Fruit fly (Drosophila melanogaster) whole organism, embryonic: ENCODE measurements around the gene PEK.

Source experiments
- C15 ChIP-seq: fragments of 200-800 bp; sonication (Bioruptor generic); IDR thresholded peaks from 3 replicates; pipeline ENCODE4 v1.3.6; 2022; ENCODE audit warnings: missing biosample characterization, missing genetic modification characterization
- CG10321 ChIP-seq: fragments of 200-800 bp; sonication (Bioruptor generic); IDR thresholded peaks from 2 replicates; pipeline ENCODE4 v1.3.6; 2022; ENCODE audit warnings: missing biosample characterization, missing genetic modification characterization
- CG11504 ChIP-seq: fragments of 200-800 bp; sonication (Bioruptor generic); optimal IDR thresholded peaks from 3 replicates; lab custom pipeline; 2019; ENCODE audit warnings: missing biosample characterization, mild to moderate bottlenecking, missing genetic modification characterization, moderate library complexity
- CG12769 ChIP-seq: fragments of 200-800 bp; sonication (Bioruptor generic); optimal IDR thresholded peaks from 2 replicates; lab custom pipeline; 2019; ENCODE audit warnings: missing biosample characterization, mild to moderate bottlenecking, missing genetic modification characterization, moderate library complexity
- CG13287 ChIP-seq: fragments of 200-800 bp; sonication (Bioruptor generic); IDR thresholded peaks from 2 replicates; pipeline ENCODE4 v1.3.6; 2022; ENCODE audit warnings: missing biosample characterization, missing genetic modification characterization; ENCODE audit not compliant: partially characterized antibody
- CG13775 ChIP-seq: fragments of 200-800 bp; sonication (Bioruptor generic); optimal IDR thresholded peaks from 3 replicates; lab custom pipeline; 2017; ENCODE audit warnings: missing biosample characterization, mild to moderate bottlenecking, missing genetic modification characterization
- CG14014 ChIP-seq: fragments of 200-800 bp; sonication (Bioruptor generic); IDR thresholded peaks from 2 replicates; pipeline ENCODE4 v1.3.6; 2022; ENCODE audit warnings: missing biosample characterization, missing genetic modification characterization
- CG15269 ChIP-seq: fragments of 200-800 bp; sonication (Bioruptor generic); optimal IDR thresholded peaks from 2 replicates; lab custom pipeline; 2018; ENCODE audit warnings: missing biosample characterization, mild to moderate bottlenecking, missing genetic modification characterization, moderate library complexity
- CG15514 ChIP-seq: fragments of 200-800 bp; sonication (Bioruptor generic); optimal IDR thresholded peaks from 3 replicates; lab custom pipeline; 2017; ENCODE audit warnings: missing biosample characterization, missing genetic modification characterization, mild to moderate bottlenecking, moderate library complexity, missing genetic modification reagents
- CG16863 ChIP-seq: fragments of 200-800 bp; sonication (Bioruptor generic); optimal IDR thresholded peaks from 3 replicates; lab custom pipeline; 2016; ENCODE audit warnings: missing biosample characterization, missing genetic modification characterization
- CG17359 ChIP-seq: fragments of 200-800 bp; sonication (Bioruptor generic); optimal IDR thresholded peaks from 3 replicates; lab custom pipeline; 2018; ENCODE audit warnings: missing biosample characterization, mild to moderate bottlenecking, missing genetic modification characterization, moderate library complexity
- CG17385 ChIP-seq: fragments of 200-800 bp; sonication (Bioruptor generic); optimal IDR thresholded peaks from 3 replicates; lab custom pipeline; 2018; ENCODE audit warnings: missing biosample characterization, mild to moderate bottlenecking, missing genetic modification characterization
- CG17829 ChIP-seq: fragments of 200-800 bp; optimal IDR thresholded peaks from 2 replicates; lab custom pipeline; 2019; ENCODE audit warnings: missing biosample characterization, mild to moderate bottlenecking, missing genetic modification characterization, moderate library complexity
- CG18011 ChIP-seq: fragments of 200-800 bp; sonication (Bioruptor generic); optimal IDR thresholded peaks from 2 replicates; lab custom pipeline; 2017; ENCODE audit warnings: missing biosample characterization, missing genetic modification characterization, mild to moderate bottlenecking, moderate library complexity, missing genotype
- CG3281 ChIP-seq: fragments of 200-800 bp; sonication (Bioruptor generic); optimal IDR thresholded peaks from 3 replicates; lab custom pipeline; 2017; ENCODE audit warnings: missing biosample characterization, mild to moderate bottlenecking, missing genetic modification characterization
- CG33557 ChIP-seq: fragments of 200-800 bp; sonication (Bioruptor generic); optimal IDR thresholded peaks from 2 replicates; lab custom pipeline; 2019; ENCODE audit warnings: missing biosample characterization, mild to moderate bottlenecking, missing genetic modification characterization, moderate library complexity
- CG4854 ChIP-seq: fragments of 200-800 bp; sonication (Bioruptor generic); optimal IDR thresholded peaks from 2 replicates; lab custom pipeline; 2016; ENCODE audit warnings: missing biosample characterization, missing genetic modification characterization, inconsistent platforms
- CG5180 ChIP-seq: fragments of 200-800 bp; sonication (Bioruptor generic); optimal IDR thresholded peaks from 3 replicates; lab custom pipeline; 2017; ENCODE audit warnings: missing biosample characterization, missing genetic modification characterization, mild to moderate bottlenecking, moderate library complexity, missing genetic modification reagents
- CG6272 ChIP-seq: fragments of 200-800 bp; sonication (Bioruptor generic); IDR thresholded peaks from 2 replicates; pipeline ENCODE4 v1.3.6; 2022; ENCODE audit warnings: missing biosample characterization, missing genetic modification characterization
- CG7839 ChIP-seq: fragments of 200-800 bp; sonication (Bioruptor generic); optimal IDR thresholded peaks from 3 replicates; lab custom pipeline; 2018; ENCODE audit warnings: missing biosample characterization, mild to moderate bottlenecking, missing genetic modification characterization, moderate library complexity
- CG8388 ChIP-seq: fragments of 200-800 bp; sonication (Bioruptor generic); optimal IDR thresholded peaks from 2 replicates; lab custom pipeline; 2019; ENCODE audit warnings: missing biosample characterization, mild to moderate bottlenecking, missing genetic modification characterization, moderate library complexity
- CHES-1-like ChIP-seq: fragments of 200-800 bp; sonication (Bioruptor generic); optimal IDR thresholded peaks from 2 replicates; lab custom pipeline; 2016; ENCODE audit warnings: missing biosample characterization, missing genetic modification characterization
- CoRest ChIP-seq: fragments of 200-800 bp; sonication (Bioruptor generic); optimal IDR thresholded peaks from 3 replicates; lab custom pipeline; 2018; ENCODE audit warnings: missing biosample characterization, mild to moderate bottlenecking, missing genetic modification characterization, moderate library complexity
- E2f2 ChIP-seq: fragments of 200-800 bp; sonication (Bioruptor generic); IDR thresholded peaks from 2 replicates; pipeline ENCODE4 v1.3.6; 2022; ENCODE audit warnings: missing biosample characterization, missing genetic modification characterization
- Hand ChIP-seq: fragments of 200-800 bp; sonication (Bioruptor generic); optimal IDR thresholded peaks from 2 replicates; lab custom pipeline; 2017; ENCODE audit warnings: mild to moderate bottlenecking, missing biosample characterization, missing genetic modification reagents, missing genetic modification characterization
- HmgZ ChIP-seq: fragments of 200-800 bp; sonication (Bioruptor generic); optimal IDR thresholded peaks from 2 replicates; lab custom pipeline; 2018; ENCODE audit warnings: missing biosample characterization, mild to moderate bottlenecking, missing genetic modification characterization
- Nf-YC ChIP-seq: fragments of 200-800 bp; optimal IDR thresholded peaks from 3 replicates; lab custom pipeline; 2019; ENCODE audit warnings: missing biosample characterization, mild to moderate bottlenecking, missing genetic modification characterization, moderate library complexity
- PHDP ChIP-seq: fragments of 200-800 bp; sonication (Bioruptor generic); optimal IDR thresholded peaks from 3 replicates; lab custom pipeline; 2018; ENCODE audit warnings: missing biosample characterization, mild to moderate bottlenecking, missing genetic modification characterization, moderate library complexity
- Sin3A ChIP-seq: fragments of >200 bp; optimal IDR thresholded peaks from 2 replicates; lab custom pipeline; 2018
- Vsx1 ChIP-seq: fragments of 200-800 bp; sonication (Bioruptor generic); optimal IDR thresholded peaks from 2 replicates; lab custom pipeline; 2017; ENCODE audit warnings: missing biosample characterization, mild to moderate bottlenecking, missing genetic modification characterization, missing genetic modification reagents
- Xbp1 ChIP-seq: fragments of 200-800 bp; sonication (Bioruptor generic); optimal IDR thresholded peaks from 3 replicates; lab custom pipeline; 2016; ENCODE audit warnings: missing biosample characterization, mild to moderate bottlenecking, missing genetic modification characterization
- ap ChIP-seq: fragments of 200-800 bp; sonication (Bioruptor generic); IDR thresholded peaks from 2 replicates; pipeline ENCODE4 v1.3.6; 2022; ENCODE audit warnings: missing biosample characterization, missing genetic modification characterization
- cg ChIP-seq: fragments of 200-800 bp; sonication (Bioruptor generic); optimal IDR thresholded peaks from 3 replicates; lab custom pipeline; 2019; ENCODE audit warnings: missing biosample characterization, mild to moderate bottlenecking, missing genetic modification characterization, moderate library complexity
- chinmo ChIP-seq: fragments of 200-800 bp; sonication (Bioruptor generic); IDR thresholded peaks from 4 replicates; pipeline ENCODE4 v1.3.6; 2022; ENCODE audit warnings: missing biosample characterization, missing genetic modification characterization; ENCODE audit not compliant: partially characterized antibody
- crp ChIP-seq, 2 experiments: fragments of 200-800 bp; sonication (Bioruptor generic); optimal IDR thresholded peaks; 2 replicates in 1 of 2; 3 replicates in 1 of 2; lab custom pipeline; 2017; ENCODE audit warnings: missing biosample characterization in 2 of 2, missing genetic modification characterization in 2 of 2, mild to moderate bottlenecking in 1 of 2, moderate library complexity in 1 of 2
- dm ChIP-seq: fragments of 200-800 bp; sonication (Bioruptor generic); optimal IDR thresholded peaks from 3 replicates; lab custom pipeline; 2016; ENCODE audit warnings: missing biosample characterization, missing genetic modification characterization
- eyg ChIP-seq: fragments of 200-800 bp; sonication (Bioruptor generic); optimal IDR thresholded peaks from 3 replicates; lab custom pipeline; 2016; ENCODE audit warnings: missing biosample characterization, missing genetic modification characterization
- fd3F ChIP-seq: fragments of 200-800 bp; sonication (Bioruptor generic); optimal IDR thresholded peaks from 2 replicates; lab custom pipeline; 2018; ENCODE audit warnings: missing biosample characterization, mild to moderate bottlenecking, missing genetic modification characterization, moderate library complexity
- fd64A ChIP-seq: fragments of 200-800 bp; sonication (Bioruptor generic); optimal IDR thresholded peaks from 3 replicates; lab custom pipeline; 2018; ENCODE audit warnings: missing biosample characterization, mild to moderate bottlenecking, missing genetic modification characterization
- ken ChIP-seq: fragments of 200-800 bp; sonication (Bioruptor generic); IDR thresholded peaks from 3 replicates; pipeline ENCODE4 v1.3.6; 2022; ENCODE audit warnings: missing biosample characterization, missing genetic modification characterization
- mam ChIP-seq: fragments of 200-800 bp; sonication (Bioruptor generic); optimal IDR thresholded peaks from 3 replicates; lab custom pipeline; 2016; ENCODE audit warnings: missing biosample characterization, missing genetic modification characterization
- p53 ChIP-seq: fragments of 200-800 bp; sonication (Bioruptor generic); optimal IDR thresholded peaks from 2 replicates; lab custom pipeline; 2016; ENCODE audit warnings: missing biosample characterization, missing genetic modification characterization
- pzg ChIP-seq: fragments of 200-800 bp; sonication (Bioruptor generic); optimal IDR thresholded peaks from 3 replicates; lab custom pipeline; 2018; ENCODE audit warnings: missing biosample characterization, mild to moderate bottlenecking, missing genetic modification characterization, moderate library complexity
- sna ChIP-seq: fragments of 200-800 bp; sonication (Bioruptor generic); IDR thresholded peaks from 2 replicates; pipeline ENCODE4 v1.3.6; 2022; ENCODE audit warnings: missing biosample characterization, missing genetic modification characterization; ENCODE audit not compliant: partially characterized antibody
- tio ChIP-seq: fragments of 200-800 bp; sonication (Bioruptor generic); optimal IDR thresholded peaks from 2 replicates; lab custom pipeline; 2017; ENCODE audit warnings: missing biosample characterization, missing genetic modification characterization, inconsistent platforms
- tna ChIP-seq: fragments of 200-800 bp; sonication (Bioruptor generic); IDR thresholded peaks from 2 replicates; pipeline ENCODE4 v1.3.6; 2022; ENCODE audit warnings: missing biosample characterization, missing genetic modification characterization; ENCODE audit not compliant: partially characterized antibody
- ttk ChIP-seq: fragments of 200-800 bp; sonication (Bioruptor generic); IDR thresholded peaks from 2 replicates; pipeline ENCODE4 v2.1.2; 2022; ENCODE audit warnings: missing biosample characterization, missing genetic modification characterization
- tup ChIP-seq: fragments of 200-800 bp; sonication (Bioruptor generic); optimal IDR thresholded peaks from 2 replicates; lab custom pipeline; 2016; ENCODE audit warnings: missing biosample characterization, mild to moderate bottlenecking, missing genetic modification characterization, moderate library complexity
- unc-4 ChIP-seq: fragments of 200-800 bp; sonication (Bioruptor generic); IDR thresholded peaks from 2 replicates; pipeline ENCODE4 v1.3.6; 2022; ENCODE audit warnings: missing biosample characterization, missing genetic modification characterization; ENCODE audit not compliant: partially characterized antibody
- zf30C ChIP-seq: fragments of 200-800 bp; sonication (Bioruptor generic); optimal IDR thresholded peaks from 3 replicates; lab custom pipeline; 2018; ENCODE audit warnings: missing biosample characterization, mild to moderate bottlenecking, missing genetic modification characterization

Gene PEK

DNA sequence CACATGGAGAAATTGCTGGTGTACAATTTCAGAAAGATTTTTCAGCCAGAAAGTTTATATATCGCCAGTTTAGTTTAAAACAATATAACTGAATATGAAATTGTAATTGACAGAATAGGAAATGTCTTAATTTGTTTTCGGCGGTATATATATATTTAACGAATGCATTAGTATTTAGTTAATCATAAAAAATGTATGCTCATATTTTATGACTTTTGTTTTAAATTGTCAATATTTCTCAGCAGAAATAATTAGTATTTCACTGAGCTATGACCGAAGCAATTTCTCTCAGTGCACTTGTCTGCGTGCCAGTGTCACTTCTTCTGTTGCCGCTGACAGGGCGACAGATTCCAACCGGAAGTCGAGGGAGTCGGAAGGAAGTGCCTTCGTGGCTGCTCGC is 51.6 kb downstream of the PEK start (continued):
- no peak for TF ChIP-seq eyg (GFP tag; lab: Kevin White, UChicago)
- TF ChIP-seq CG17385 (GFP tag; lab: Kevin White, UChicago) = peak; percentile 43
- TF ChIP-seq tio (GFP tag; lab: Kevin White, UChicago) = peak; percentile 35
- TF ChIP-seq CG18011 (GFP tag; lab: Kevin White, UChicago) = no peak
- no peak for TF ChIP-seq PHDP
- no peak for TF ChIP-seq Vsx1 (GFP tag; lab: Kevin White, UChicago)
- no peak for TF ChIP-seq tup (GFP tag; lab: Kevin White, UChicago)
- no peak for TF ChIP-seq CG10321 (GFP tag; lab: Robert Waterston, UW)
- TF ChIP-seq CG5180 (GFP tag; lab: Kevin White, UChicago) = peak; percentile 12
- peak; percentile 61 for TF ChIP-seq CG3281 (GFP tag; lab: Kevin White, UChicago)
- TF ChIP-seq CG6272 (GFP tag; lab: Robert Waterston, UW) = no peak
- peak; percentile 6 for TF ChIP-seq mam
- no peak for TF ChIP-seq unc-4 (GFP tag; lab: Robert Waterston, UW)
- TF ChIP-seq ken = 0 out of 3 replicates have a peak, but pooled peaks have one; percentile 37
- TF ChIP-seq zf30C = peak; percentile 14
- TF ChIP-seq p53 (GFP tag; lab: Kevin White, UChicago) = no peak
- TF ChIP-seq Hand (GFP tag; lab: Kevin White, UChicago) = peak; percentile 62
- peak; percentile 63 for TF ChIP-seq CG7839 (tag; lab: Kevin White, UChicago)
- no peak for TF ChIP-seq chinmo
- TF ChIP-seq CHES-1-like (GFP tag; lab: Kevin White, UChicago) = no peak
- TF ChIP-seq CoRest (tag; lab: Kevin White, UChicago) = peak; percentile 58
- no peak for TF ChIP-seq cg (GFP tag; lab: Kevin White, UChicago)
- peak; percentile 45 for TF ChIP-seq Nf-YC
- peak; percentile 11 for TF ChIP-seq CG8388 (GFP tag; lab: Kevin White, UChicago)
- TF ChIP-seq CG17359 (tag; lab: Kevin White, UChicago) = peak; percentile 42
- no peak for TF ChIP-seq ttk
- no peak for TF ChIP-seq crp (GFP tag; optimal IDR thresholded peaks at IDR 0.05; lab: Kevin White, UChicago)
- no peak for TF ChIP-seq tna (GFP tag; lab: Robert Waterston, UW)
- no peak for TF ChIP-seq pzg (GFP tag; lab: Kevin White, UChicago)
- TF ChIP-seq fd3F (GFP tag; lab: Kevin White, UChicago) = peak; percentile 25
- no peak for TF ChIP-seq fd64A (GFP tag; lab: Kevin White, UChicago)
- TF ChIP-seq E2f2 (GFP tag; lab: Robert Waterston, UW) = no peak
- TF ChIP-seq ap = no peak
- TF ChIP-seq CG15514 (GFP tag; lab: Kevin White, UChicago) = peak; percentile 1
- no peak for TF ChIP-seq HmgZ (tag; lab: Kevin White, UChicago)
- no peak for TF ChIP-seq CG12769 (tag; lab: Kevin White, UChicago)
- no peak for TF ChIP-seq CG33557 (GFP tag; lab: Kevin White, UChicago)
- TF ChIP-seq CG14014 = no peak
- TF ChIP-seq C15 (GFP tag; lab: Robert Waterston, UW) = 0 out of 3 replicates have a peak, but pooled peaks have one; percentile 33
- TF ChIP-seq CG13775 (GFP tag; lab: Kevin White, UChicago) = peak; percentile 54
- no peak for TF ChIP-seq CG13287 (GFP tag; lab: Robert Waterston, UW)
- TF ChIP-seq CG16863 = no peak
- peak; percentile 58 for TF ChIP-seq CG15269 (tag; lab: Kevin White, UChicago)
- no peak for TF ChIP-seq sna
- peak; percentile 74 for TF ChIP-seq CG11504 (tag; lab: Kevin White, UChicago)
- peak; percentile 42 for TF ChIP-seq Xbp1 (GFP tag; lab: Kevin White, UChicago)
- TF ChIP-seq Sin3A (lab: Kevin White, UChicago) = no peak
- peak; percentile 44 for TF ChIP-seq CG17829 (tag; lab: Kevin White, UChicago)
- no peak for TF ChIP-seq CG4854 (GFP tag; lab: Kevin White, UChicago)
- no peak for TF ChIP-seq dm (GFP tag; lab: Kevin White, UChicago)
